ENCODE assay signal across 3 fruit fly cellular contexts in the genomic region with DNA sequence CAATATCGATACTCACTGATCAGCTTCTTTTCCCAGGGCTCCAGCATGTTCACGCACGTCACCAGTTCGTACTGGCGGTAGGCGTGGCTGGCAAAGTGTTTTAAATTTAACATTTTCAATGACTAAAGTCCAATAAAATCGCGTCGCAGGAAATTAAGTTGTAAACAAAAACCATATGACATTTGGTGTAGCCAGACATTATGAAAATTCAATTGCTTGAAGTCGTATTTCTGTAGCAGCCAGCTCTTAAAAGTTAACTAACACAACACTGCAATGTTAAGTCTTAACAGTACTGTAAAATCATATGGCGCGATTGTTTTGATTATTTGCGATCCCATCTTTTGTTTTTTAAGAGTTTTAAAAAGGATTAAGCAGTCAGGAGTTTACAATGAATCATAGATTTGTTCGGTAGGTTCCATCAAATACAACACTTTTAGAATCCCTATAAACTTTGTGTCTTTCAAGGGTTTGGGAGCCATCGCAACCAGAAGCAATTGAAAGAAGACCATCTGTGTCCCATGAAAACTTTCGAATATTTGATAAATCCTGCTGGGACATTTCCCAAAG.
A peak's percentile ranks its signal among the peaks of the same experiment; 100 is the strongest.
TF ChIP-seq lines count a peak whose summit lies in the region.

A gene (minus strand): TSS at position 160 of the 567 bp plus-strand sequence.
A gene (plus strand): TSS at position 301 of the 567 bp plus-strand sequence.

- TF ChIP-seq CTCF in whole organism, embryonic (GFP tag; optimal IDR thresholded peaks at IDR 0.05; lab: Kevin White, UChicago), result no peak

TF ChIP-seq in whole organism, adult, 20 proteins besides CTCF, POLR2A, EP300 and RAD21:
- TF ChIP-seq Clk (GFP tag; optimal IDR thresholded peaks at IDR 0.05; lab: Kevin White, UChicago) (no peak), bab1 (GFP tag; optimal IDR thresholded peaks at IDR 0.05; lab: Kevin White, UChicago) (peak; percentile 59), kay (GFP tag; lab: Kevin White, UChicago; ENCODE audit: borderline replicate concordance) (peak; percentile 62)
TF ChIP-seq in whole organism, adult: peak in this region for 2.

TF ChIP-seq in whole organism, embryonic, 481 proteins besides CTCF, POLR2A, EP300 and RAD21 (continues in another document):
- peak; percentile 29 for TF ChIP-seq CG4617 (GFP tag; optimal IDR thresholded peaks at IDR 0.05; lab: Kevin White, UChicago; ENCODE audit: borderline replicate concordance)
- peak in 1 of 2 experiments; percentile 81 for TF ChIP-seq crp (GFP tag; optimal IDR thresholded peaks at IDR 0.05; lab: Kevin White, UChicago)
- no peak for TF ChIP-seq CG14860 (GFP tag; IDR thresholded peaks at IDR 0.05; lab: Robert Waterston, UW; ENCODE audit: partially characterized antibody)
- TF ChIP-seq CG15073 (GFP tag; optimal IDR thresholded peaks at IDR 0.05; lab: Kevin White, UChicago), result no peak
- TF ChIP-seq Gsc (GFP tag; IDR thresholded peaks at IDR 0.05; lab: Robert Waterston, UW), result no peak
- 0 out of 3 replicates have a peak, but pooled peaks have one; percentile 13 for TF ChIP-seq CG34422 (GFP tag; IDR thresholded peaks at IDR 0.05; lab: Robert Waterston, UW)
- no peak for TF ChIP-seq dpn (GFP tag; optimal IDR thresholded peaks at IDR 0.05; lab: Kevin White, UChicago)
- TF ChIP-seq Med (GFP tag; lab: Kevin White, UChicago), result peak; percentile 4
- peak; percentile 53 for TF ChIP-seq stwl (tag; optimal IDR thresholded peaks at IDR 0.05; lab: Kevin White, UChicago)
- TF ChIP-seq gfzf (GFP tag; optimal IDR thresholded peaks at IDR 0.05; lab: Kevin White, UChicago), result peak; percentile 72
- TF ChIP-seq CG12391 (tag; optimal IDR thresholded peaks at IDR 0.05; lab: Kevin White, UChicago), result no peak
- no peak for TF ChIP-seq Ssrp (tag; optimal IDR thresholded peaks at IDR 0.05; lab: Kevin White, UChicago)
- TF ChIP-seq E2f2 (GFP tag; IDR thresholded peaks at IDR 0.05; lab: Robert Waterston, UW), result peak; percentile 74
- no peak for TF ChIP-seq kah (GFP tag; optimal IDR thresholded peaks at IDR 0.05; lab: Kevin White, UChicago)
- no peak for TF ChIP-seq tap (tag; optimal IDR thresholded peaks at IDR 0.05; lab: Kevin White, UChicago)
- TF ChIP-seq CG18011 (GFP tag; optimal IDR thresholded peaks at IDR 0.05; lab: Kevin White, UChicago), result peak; percentile 97
- peak; percentile 94 for TF ChIP-seq MBD-R2 (GFP tag; IDR thresholded peaks at IDR 0.05; lab: Robert Waterston, UW)
- TF ChIP-seq Scr (GFP tag; IDR thresholded peaks at IDR 0.05; lab: Robert Waterston, UW; ENCODE audit: partially characterized antibody), result 0 out of 2 replicates have a peak, but pooled peaks have one; percentile 15
- no peak for TF ChIP-seq oc (tag; optimal IDR thresholded peaks at IDR 0.05; lab: Kevin White, UChicago)
- TF ChIP-seq Stat92E (GFP tag; optimal IDR thresholded peaks at IDR 0.05; lab: Kevin White, UChicago), result no peak
- TF ChIP-seq CG1603 (tag; optimal IDR thresholded peaks at IDR 0.05; lab: Kevin White, UChicago), result peak; percentile 39
- no peak for TF ChIP-seq Oaz (GFP tag; IDR thresholded peaks at IDR 0.05; lab: Robert Waterston, UW)
- TF ChIP-seq Ets97D (GFP tag; optimal IDR thresholded peaks at IDR 0.05; lab: Kevin White, UChicago), result peak; percentile 8
- no peak for TF ChIP-seq gcm2 (GFP tag; optimal IDR thresholded peaks at IDR 0.05; lab: Kevin White, UChicago)
- TF ChIP-seq wor (GFP tag; IDR thresholded peaks at IDR 0.05; lab: Robert Waterston, UW), result no peak
- TF ChIP-seq psq (GFP tag; optimal IDR thresholded peaks at IDR 0.05; lab: Kevin White, UChicago), result no peak
- TF ChIP-seq CG14441 (GFP tag; IDR thresholded peaks at IDR 0.05; lab: Robert Waterston, UW), result no peak
- no peak for TF ChIP-seq tup (GFP tag; optimal IDR thresholded peaks at IDR 0.05; lab: Kevin White, UChicago)
- TF ChIP-seq CG17829 (tag; optimal IDR thresholded peaks at IDR 0.05; lab: Kevin White, UChicago), result no peak
- no peak for TF ChIP-seq CG13894 (tag; optimal IDR thresholded peaks at IDR 0.05; lab: Kevin White, UChicago)
- 0 out of 3 replicates have a peak, but pooled peaks have one; percentile 10 for TF ChIP-seq knrl (GFP tag; IDR thresholded peaks at IDR 0.05; lab: Robert Waterston, UW; ENCODE audit: partially characterized antibody)
- peak; percentile 54 for TF ChIP-seq pzg (GFP tag; optimal IDR thresholded peaks at IDR 0.05; lab: Kevin White, UChicago)
- TF ChIP-seq pan (optimal IDR thresholded peaks at IDR 0.05; lab: Kevin White, UChicago), result no peak
- TF ChIP-seq pan (GFP tag; optimal IDR thresholded peaks at IDR 0.05 in 1 of 2, IDR thresholded peaks at IDR 0.05 in 1 of 2), result no peak
- TF ChIP-seq CG6765 (GFP tag; optimal IDR thresholded peaks at IDR 0.05; lab: Kevin White, UChicago), result no peak
- TF ChIP-seq bsh (GFP tag; optimal IDR thresholded peaks at IDR 0.05; lab: Kevin White, UChicago), result no peak
- TF ChIP-seq grn (GFP tag; optimal IDR thresholded peaks at IDR 0.05; lab: Kevin White, UChicago), result peak; percentile 5
- peak; percentile 20 for TF ChIP-seq MESR4 (GFP tag; optimal IDR thresholded peaks at IDR 0.05; lab: Kevin White, UChicago)
- no peak for TF ChIP-seq CG12104 (GFP tag; optimal IDR thresholded peaks at IDR 0.05; lab: Kevin White, UChicago)

TF ChIP-seq in whole organism, wandering third instar larva, 38 proteins besides CTCF, POLR2A, EP300 and RAD21:
- TF ChIP-seq CrebA (GFP tag; optimal IDR thresholded peaks at IDR 0.05; lab: Kevin White, UChicago; ENCODE audit: borderline replicate concordance) (no peak), Dif (GFP tag; optimal IDR thresholded peaks at IDR 0.05; lab: Kevin White, UChicago; ENCODE audit: partially characterized antibody) (peak; percentile 2)
TF ChIP-seq in whole organism, wandering third instar larva: peak in this region for 1.
